Fruit fly (Drosophila melanogaster): Measurements from ENCODE around the gene Mau2.

- TF ChIP-seq Sin3A (optimal IDR thresholded peaks at IDR 0.05) (no peak), psq (optimal IDR thresholded peaks at IDR 0.05) (no peak), h (optimal IDR thresholded peaks at IDR 0.05) (no peak)
These were observed 37.6 kb downstream of the Mau2 start for dm6 chr3R:15246601-15247000.

Data from Kc167 (cell line).